Fruit fly (Drosophila melanogaster): ENCODE measurements around the gene CG11857.

The CG11857 gene

DNA sequence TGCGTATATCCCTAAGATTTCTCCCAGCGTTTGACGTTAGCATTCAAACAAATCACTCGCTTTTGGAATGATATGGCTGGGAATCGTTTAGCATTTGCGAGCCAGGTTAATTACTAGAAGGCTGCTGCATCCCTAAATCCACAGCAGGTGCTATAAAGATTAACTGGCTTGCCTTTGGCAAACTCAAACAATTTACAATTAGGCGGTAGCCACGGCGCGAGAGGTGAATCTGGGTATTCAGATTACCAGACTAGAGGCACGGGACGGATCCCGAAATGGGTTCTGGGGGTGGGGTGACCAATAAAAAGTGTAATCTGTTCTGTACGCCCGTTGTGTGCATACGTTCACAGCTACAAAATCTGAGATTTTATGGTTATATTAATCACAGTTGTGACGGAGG is 22.5 kb downstream of the CG11857 start, which contains the start of gene CG11892:
CG11892 (plus strand) TSS at position 384 of the 400 bp plus-strand sequence.
- no peak for TF ChIP-seq tai (GFP tag; optimal IDR thresholded peaks at IDR 0.05)
- no peak for TF ChIP-seq sv (GFP tag; optimal IDR thresholded peaks at IDR 0.05)
- no peak for TF ChIP-seq Mio (GFP tag; optimal IDR thresholded peaks at IDR 0.05)
- no peak for TF ChIP-seq Rel (GFP tag; optimal IDR thresholded peaks at IDR 0.05)
- no peak for TF ChIP-seq Rel (tag; optimal IDR thresholded peaks at IDR 0.05)
- peak; percentile 50 for TF ChIP-seq fru (GFP tag; optimal IDR thresholded peaks at IDR 0.05)
- TF ChIP-seq CrebA (GFP tag; optimal IDR thresholded peaks at IDR 0.05; ENCODE audit: borderline replicate concordance): no peak
- TF ChIP-seq Dfd (GFP tag; optimal IDR thresholded peaks at IDR 0.05): no peak
- no peak for TF ChIP-seq pan (optimal IDR thresholded peaks at IDR 0.05)
- no peak for TF ChIP-seq HLH106 (tag; optimal IDR thresholded peaks at IDR 0.05)
- no peak for TF ChIP-seq Myc (optimal IDR thresholded peaks at IDR 0.05)
- peak; percentile 47 for TF ChIP-seq OdsH (GFP tag; optimal IDR thresholded peaks at IDR 0.05)
- TF ChIP-seq N (GFP tag; optimal IDR thresholded peaks at IDR 0.05): no peak
- TF ChIP-seq lola (GFP tag; optimal IDR thresholded peaks at IDR 0.05): no peak
- TF ChIP-seq dmrt93B (GFP tag; optimal IDR thresholded peaks at IDR 0.05): no peak
- peak; percentile 55 for TF ChIP-seq Sp1 (GFP tag; optimal IDR thresholded peaks at IDR 0.05)
- no peak for TF ChIP-seq Jra (GFP tag; optimal IDR thresholded peaks at IDR 0.05)
- no peak for TF ChIP-seq dsf (GFP tag; optimal IDR thresholded peaks at IDR 0.05; ENCODE audit: borderline replicate concordance)
- TF ChIP-seq psq (GFP tag; optimal IDR thresholded peaks at IDR 0.05): no peak
- TF ChIP-seq Abd-B (GFP tag; optimal IDR thresholded peaks at IDR 0.05): no peak
- TF ChIP-seq br (GFP tag; optimal IDR thresholded peaks at IDR 0.05): peak; percentile 57
- TF ChIP-seq brk (GFP tag; optimal IDR thresholded peaks at IDR 0.05): no peak
- no peak for TF ChIP-seq GATAd (GFP tag; optimal IDR thresholded peaks at IDR 0.05)
- TF ChIP-seq Hr83 (GFP tag; optimal IDR thresholded peaks at IDR 0.05; ENCODE audit: poor library complexity, severe bottlenecking): peak; percentile 51
- TF ChIP-seq ey (GFP tag; optimal IDR thresholded peaks at IDR 0.05): no peak
- TF ChIP-seq rgr (GFP tag; optimal IDR thresholded peaks at IDR 0.05): peak; percentile 36
- peak; percentile 24 for TF ChIP-seq Hnf4 (GFP tag; optimal IDR thresholded peaks at IDR 0.05)
- TF ChIP-seq Vsx2 (GFP tag; optimal IDR thresholded peaks at IDR 0.05; ENCODE audit: partially characterized antibody): no peak
- no peak for TF ChIP-seq Hr78 (GFP tag; optimal IDR thresholded peaks at IDR 0.05)
- TF ChIP-seq dl (GFP tag; optimal IDR thresholded peaks at IDR 0.05; ENCODE audit: insufficient read depth in 1 of 2, partially characterized antibody in 2 of 2): no peak
- TF ChIP-seq foxo (GFP tag; optimal IDR thresholded peaks at IDR 0.05): no peak

DNA sequence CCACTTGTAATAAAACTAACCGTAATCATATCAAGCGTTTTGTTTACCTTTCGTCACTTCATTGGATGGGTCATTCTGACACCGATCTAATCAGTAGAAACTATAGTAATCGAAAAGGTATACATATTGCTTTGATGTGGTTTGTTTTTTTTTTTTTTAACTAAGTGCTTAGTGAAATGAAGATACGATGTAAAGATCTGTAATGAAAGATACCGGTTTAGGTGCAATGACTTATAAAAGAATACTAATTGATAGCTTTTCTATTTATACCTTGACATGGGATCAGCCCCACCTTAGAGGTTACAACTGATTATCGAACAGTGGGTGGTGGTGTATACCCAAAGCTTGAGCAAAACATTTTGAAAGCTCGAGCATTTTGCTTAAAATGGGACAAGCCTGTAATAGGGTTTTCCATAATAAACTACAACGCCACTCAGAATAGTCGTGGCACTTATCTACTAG is 24.5 kb downstream of the CG11857 start, which contains the start of gene CG31300:
CG31300 (plus strand) TSS at position 412 of the 462 bp plus-strand sequence.
- TF ChIP-seq Dfd (GFP tag; optimal IDR thresholded peaks at IDR 0.05): no peak
- TF ChIP-seq dmrt93B (GFP tag; optimal IDR thresholded peaks at IDR 0.05): no peak
- TF ChIP-seq foxo (GFP tag; optimal IDR thresholded peaks at IDR 0.05): no peak
- no peak for TF ChIP-seq OdsH (GFP tag; optimal IDR thresholded peaks at IDR 0.05)
- TF ChIP-seq CrebA (GFP tag; optimal IDR thresholded peaks at IDR 0.05; ENCODE audit: borderline replicate concordance): no peak
- no peak for TF ChIP-seq dl (GFP tag; optimal IDR thresholded peaks at IDR 0.05; ENCODE audit: insufficient read depth in 1 of 2, partially characterized antibody in 2 of 2)
- TF ChIP-seq Abd-B (GFP tag; optimal IDR thresholded peaks at IDR 0.05): no peak
- TF ChIP-seq Sp1 (GFP tag; optimal IDR thresholded peaks at IDR 0.05): no peak

DNA sequence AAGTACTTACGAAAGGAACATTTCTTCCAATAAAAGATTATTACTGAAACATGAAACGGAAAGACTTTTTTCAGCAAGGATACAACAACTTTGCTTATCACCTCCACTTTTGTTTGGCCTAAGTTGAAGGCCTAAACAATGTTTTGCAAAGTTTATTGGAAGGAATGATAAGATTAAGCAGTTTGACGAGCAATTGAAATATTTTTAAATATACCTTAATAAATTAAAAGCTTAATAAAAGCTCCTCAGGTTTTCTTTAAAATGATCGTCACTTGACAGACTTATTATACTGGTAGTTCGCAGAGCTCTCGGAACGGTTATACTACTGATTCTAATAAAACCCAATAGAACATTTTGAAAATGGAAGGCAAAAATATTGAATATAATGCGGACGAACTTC is 26.5 kb downstream of the CG11857 start, which contains the start of gene CG31104:
CG31104 (plus strand) TSS at position 301 of the 400 bp plus-strand sequence.
- no peak for TF ChIP-seq Dfd (GFP tag; optimal IDR thresholded peaks at IDR 0.05)
- TF ChIP-seq Hr83 (GFP tag; optimal IDR thresholded peaks at IDR 0.05; ENCODE audit: poor library complexity, severe bottlenecking): no peak
- no peak for TF ChIP-seq usp (GFP tag; optimal IDR thresholded peaks at IDR 0.05)
- no peak for TF ChIP-seq psq (GFP tag; optimal IDR thresholded peaks at IDR 0.05)
- no peak for TF ChIP-seq woc (GFP tag; optimal IDR thresholded peaks at IDR 0.05)
- TF ChIP-seq CG32264 (GFP tag; optimal IDR thresholded peaks at IDR 0.05): no peak
- TF ChIP-seq Mio (GFP tag; optimal IDR thresholded peaks at IDR 0.05): no peak
- no peak for TF ChIP-seq CG9705 (GFP tag; optimal IDR thresholded peaks at IDR 0.05)
- TF ChIP-seq tai (GFP tag; optimal IDR thresholded peaks at IDR 0.05): no peak
- TF ChIP-seq OdsH (GFP tag; optimal IDR thresholded peaks at IDR 0.05): no peak

DNA sequence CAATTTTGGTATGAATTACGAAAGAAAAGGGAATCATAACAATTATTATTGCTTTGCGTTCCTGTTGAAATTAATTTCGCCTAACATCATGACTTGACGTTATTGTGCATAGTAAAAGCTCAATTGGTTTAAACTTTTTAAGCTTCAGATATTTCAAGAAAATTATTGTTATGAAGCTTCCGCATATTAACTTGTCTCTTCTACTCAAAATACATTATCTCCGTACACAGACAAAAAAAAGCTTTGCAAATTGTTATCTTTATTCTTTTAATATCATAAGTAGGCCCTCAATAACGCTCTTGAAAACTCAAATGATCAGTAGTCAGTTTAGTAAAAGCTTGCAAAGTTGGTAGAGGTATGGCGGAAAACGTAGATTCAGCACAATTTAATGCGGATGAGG is 28.4 kb downstream of the CG11857 start, which contains the start of gene CG13658:
CG13658 (plus strand) TSS at position 347 of the 400 bp plus-strand sequence.
- TF ChIP-seq rgr (GFP tag; optimal IDR thresholded peaks at IDR 0.05) (no peak), pan (optimal IDR thresholded peaks at IDR 0.05) (no peak), HLH106 (tag; optimal IDR thresholded peaks at IDR 0.05) (no peak), lola (GFP tag; optimal IDR thresholded peaks at IDR 0.05) (no peak), foxo (GFP tag; optimal IDR thresholded peaks at IDR 0.05) (no peak), CrebA (GFP tag; optimal IDR thresholded peaks at IDR 0.05; ENCODE audit: borderline replicate concordance) (no peak), ey (GFP tag; optimal IDR thresholded peaks at IDR 0.05) (no peak), Vsx2 (GFP tag; optimal IDR thresholded peaks at IDR 0.05; ENCODE audit: partially characterized antibody) (no peak), psq (GFP tag; optimal IDR thresholded peaks at IDR 0.05) (no peak), woc (GFP tag; optimal IDR thresholded peaks at IDR 0.05) (no peak), dl (GFP tag; optimal IDR thresholded peaks at IDR 0.05; ENCODE audit: insufficient read depth in 1 of 2, partially characterized antibody in 2 of 2) (no peak), N (GFP tag; optimal IDR thresholded peaks at IDR 0.05) (no peak), Abd-B (GFP tag; optimal IDR thresholded peaks at IDR 0.05) (no peak), dsf (GFP tag; optimal IDR thresholded peaks at IDR 0.05; ENCODE audit: borderline replicate concordance) (no peak), usp (GFP tag; optimal IDR thresholded peaks at IDR 0.05) (no peak), Myc (optimal IDR thresholded peaks at IDR 0.05) (no peak), jim (GFP tag; optimal IDR thresholded peaks at IDR 0.05) (no peak), Sp1 (GFP tag; optimal IDR thresholded peaks at IDR 0.05) (no peak)

Measured in whole organism, wandering third instar larva.